Fruit fly (Drosophila melanogaster) S2 (cell line): ENCODE results near the gene DhpD.

Source experiments
- CG8478 ChIP-seq: fragments of >200 bp; optimal IDR thresholded peaks from 2 replicates; lab custom pipeline; 2018
- CTCF ChIP-seq, 2 experiments: fragments of >200 bp; optimal IDR thresholded peaks; 2 replicates each; lab custom pipeline; 2018

DNA sequence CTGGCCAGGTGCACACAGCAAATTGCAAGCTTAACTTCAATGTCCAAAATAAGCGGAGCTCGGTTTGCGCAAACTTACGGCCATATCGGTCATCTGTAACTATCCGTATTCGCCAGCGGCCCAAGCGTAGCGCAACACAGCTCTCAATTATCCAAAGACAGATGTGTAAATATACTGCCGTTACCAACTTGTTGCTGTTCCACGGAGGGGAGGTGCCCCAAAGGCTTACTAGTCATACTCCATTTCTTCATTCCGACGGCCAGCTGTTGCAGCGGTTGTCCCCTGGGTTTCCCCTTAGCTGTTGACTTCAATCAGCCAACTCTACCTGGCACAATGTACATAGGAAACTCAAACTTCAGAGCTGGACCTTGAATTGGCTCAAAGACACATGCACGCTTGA is 9.0 kb downstream of the DhpD start, which contains the start of gene CG31516:
- TF ChIP-seq CTCF (optimal IDR thresholded peaks at IDR 0.05; lab: Kevin White, UChicago) (no peak), CG8478 (lab: Kevin White, UChicago) (no peak)
